Worm (Caenorhabditis elegans) whole organism, young adult: ENCODE results near the gene Y41D4B.14.
A peak's percentile ranks its signal among the peaks of the same experiment; 100 is the strongest.

Experiments used
- D2030.7 ChIP-seq: fragments of 200-800 bp; sonication (Bioruptor generic); IDR thresholded peaks from 2 replicates; pipeline ENCODE4 v1.3.6; 2022; ENCODE audit warnings: missing genetic modification reagents, missing genetic modification characterization, missing compliant biosample characterization
- akir-1 ChIP-seq: fragments of 200-800 bp; sonication (Bioruptor generic); optimal IDR thresholded peaks from 2 replicates; lab custom pipeline; 2018; ENCODE audit warnings: mild to moderate bottlenecking, missing genetic modification characterization, moderate library complexity, missing compliant biosample characterization
- ama-1 ChIP-seq, 3 experiments: fragments of 150-350 bp in 1 of 3; sonication (generic microtip) in 2 of 3; optimal IDR thresholded peaks; 2 replicates each; lab custom pipeline; 2014 to 2018; ENCODE audit warnings: missing biosample characterization in 2 of 3, missing genetic modification characterization in 2 of 3, missing genetic modification reagents in 2 of 3
- dpl-1 ChIP-seq: fragments of 150-350 bp; optimal IDR thresholded peaks from 2 replicates; lab custom pipeline; 2014; ENCODE audit warnings: missing biosample characterization, missing genetic modification reagents, missing genetic modification characterization
- hmg-20 ChIP-seq: fragments of 200-800 bp; sonication (Bioruptor generic); IDR thresholded peaks from 2 replicates; pipeline ENCODE4 v1.3.6; 2022; ENCODE audit warnings: missing genetic modification reagents, missing genetic modification characterization, missing compliant biosample characterization
- lin-54 ChIP-seq: fragments of 200-800 bp; sonication (Bioruptor generic); optimal IDR thresholded peaks from 2 replicates; lab custom pipeline; 2018; ENCODE audit warnings: mild to moderate bottlenecking, missing genetic modification characterization, missing compliant biosample characterization
- lsy-27 ChIP-seq: sonication (generic microtip); optimal IDR thresholded peaks from 2 replicates; lab custom pipeline; 2017; ENCODE audit warnings: missing genetic modification characterization, mild to moderate bottlenecking, missing compliant biosample characterization, antibody characterized with exemption, missing genotype, borderline replicate concordance; ENCODE audit not compliant: insufficient read depth
- nfya-1 ChIP-seq: sonication (generic microtip); optimal IDR thresholded peaks from 2 replicates; lab custom pipeline; 2017; ENCODE audit warnings: antibody characterized with exemption, missing compliant biosample characterization, missing genetic modification characterization, borderline replicate concordance; ENCODE audit not compliant: insufficient read depth
- snpc-1.1 ChIP-seq: sonication (generic microtip); optimal IDR thresholded peaks from 2 replicates; lab custom pipeline; 2017; ENCODE audit warnings: missing genetic modification characterization, mild to moderate bottlenecking, missing compliant biosample characterization, antibody characterized with exemption, moderate library complexity, missing genotype, missing genetic modification reagents; ENCODE audit not compliant: insufficient read depth
- snpc-4 ChIP-seq, 5 experiments: fragments of 150-350 bp in 1 of 5; sonication (generic microtip) in 4 of 5; optimal IDR thresholded peaks; 2 replicates each; lab custom pipeline; 2014 to 2018; ENCODE audit warnings: missing genetic modification characterization in 5 of 5, missing biosample characterization in 3 of 5, antibody characterized with exemption in 2 of 5, mild to moderate bottlenecking in 2 of 5, missing compliant biosample characterization in 2 of 5, missing genotype in 2 of 5, moderate library complexity in 2 of 5, missing genetic modification reagents in 1 of 5
- somi-1 ChIP-seq: fragments of 200-800 bp; sonication (Bioruptor generic); optimal IDR thresholded peaks from 2 replicates; lab custom pipeline; 2018; ENCODE audit warnings: mild to moderate bottlenecking, missing genetic modification characterization, missing compliant biosample characterization
- unc-130 ChIP-seq: sonication (generic microtip); optimal IDR thresholded peaks from 2 replicates; lab custom pipeline; 2016; ENCODE audit warnings: missing genetic modification reagents, missing genetic modification characterization, missing compliant biosample characterization
- unc-62 ChIP-seq: fragments of 150-350 bp; optimal IDR thresholded peaks from 2 replicates; lab custom pipeline; 2014; ENCODE audit warnings: missing biosample characterization, missing genetic modification reagents, missing genetic modification characterization

- TF ChIP-seq snpc-1.1 (peak; percentile 38), snpc-4 (GFP tag; optimal IDR thresholded peaks at IDR 0.05; lab: Kevin White, UChicago) (peak; percentile 46), snpc-4 (tag; optimal IDR thresholded peaks at IDR 0.05; lab: Kevin White, UChicago) (peak; percentile 50 to 66 (median 59)), somi-1 (GFP tag; lab: Kevin White, UChicago) (peak; percentile 14), unc-130 (GFP tag; lab: Kevin White, UChicago) (peak; percentile 83), ama-1 (optimal IDR thresholded peaks at IDR 0.05; lab: Kevin White, UChicago) (no peak), ama-1 (GFP tag; optimal IDR thresholded peaks at IDR 0.05; lab: Kevin White, UChicago) (no peak), hmg-20 (GFP tag; lab: Robert Waterston, UW) (0 out of 2 replicates have a peak, but pooled peaks have one; percentile 45), akir-1 (no peak), lsy-27 (tag; lab: Kevin White, UChicago) (no peak), unc-62 (GFP tag; lab: Kevin White, UChicago) (no peak), nfya-1 (tag; lab: Kevin White, UChicago) (no peak), D2030.7 (peak; percentile 91), dpl-1 (peak; percentile 85), lin-54 (GFP tag; lab: Kevin White, UChicago) (peak; percentile 96)
These were observed 19.0 kb downstream of the Y41D4B.14 start, which contains the start of gene npp-8 for ce11 chrIV:1595802-1596201.
